Fruit fly (Drosophila melanogaster) whole organism, adult: Measurements from ENCODE around the gene CG14618.
A peak's percentile ranks its signal among the peaks of the same experiment; 100 is the strongest.

Experiments
- CG11617 ChIP-seq: fragments of 200-800 bp; sonication (Bioruptor generic); optimal IDR thresholded peaks from 2 replicates; lab custom pipeline; 2017; ENCODE audit warnings: mild to moderate bottlenecking, missing biosample characterization, missing genetic modification reagents, missing genetic modification characterization
- CG12768 ChIP-seq: fragments of 200-800 bp; sonication (Bioruptor generic); optimal IDR thresholded peaks from 2 replicates; lab custom pipeline; 2017; ENCODE audit warnings: missing biosample characterization, missing genetic modification characterization, mild to moderate bottlenecking, moderate library complexity, missing genetic modification reagents
- CG14711 ChIP-seq: fragments of 200-800 bp; sonication (Bioruptor generic); optimal IDR thresholded peaks from 2 replicates; lab custom pipeline; 2018; ENCODE audit warnings: missing biosample characterization, mild to moderate bottlenecking, missing genetic modification characterization, moderate library complexity
- CG1620 ChIP-seq: fragments of 200-800 bp; sonication (Bioruptor generic); optimal IDR thresholded peaks from 2 replicates; lab custom pipeline; 2016; ENCODE audit warnings: missing biosample characterization, missing genetic modification characterization
- CG33017 ChIP-seq: fragments of 200-800 bp; sonication (Bioruptor generic); optimal IDR thresholded peaks from 2 replicates; lab custom pipeline; 2018; ENCODE audit warnings: missing biosample characterization, mild to moderate bottlenecking, missing genetic modification characterization, moderate library complexity
- CG5204 ChIP-seq: fragments of 200-800 bp; sonication (Bioruptor generic); optimal IDR thresholded peaks from 2 replicates; lab custom pipeline; 2016; ENCODE audit warnings: missing biosample characterization, missing genetic modification characterization
- CG7045 ChIP-seq: fragments of 200-800 bp; sonication (Bioruptor generic); optimal IDR thresholded peaks from 2 replicates; lab custom pipeline; 2017; ENCODE audit warnings: missing biosample characterization, mild to moderate bottlenecking, missing genetic modification characterization
- CG7101 ChIP-seq: fragments of 200-800 bp; sonication (Bioruptor generic); optimal IDR thresholded peaks from 2 replicates; lab custom pipeline; 2018; ENCODE audit warnings: missing biosample characterization, mild to moderate bottlenecking, missing genetic modification characterization, moderate library complexity
- Clk ChIP-seq: fragments of 200-800 bp; sonication (Bioruptor generic); optimal IDR thresholded peaks from 2 replicates; lab custom pipeline; 2017; ENCODE audit warnings: missing biosample characterization, missing genetic modification characterization
- Crg-1 ChIP-seq: fragments of 200-800 bp; sonication (Bioruptor generic); optimal IDR thresholded peaks from 2 replicates; lab custom pipeline; 2016; ENCODE audit warnings: missing biosample characterization, missing genetic modification characterization
- Hr96 ChIP-seq: fragments of 200-800 bp; sonication (Bioruptor generic); optimal IDR thresholded peaks from 2 replicates; lab custom pipeline; 2016; ENCODE audit warnings: missing biosample characterization, missing genetic modification characterization
- Mnt ChIP-seq: fragments of 200-800 bp; sonication (Bioruptor generic); optimal IDR thresholded peaks from 2 replicates; lab custom pipeline; 2016; ENCODE audit warnings: missing biosample characterization, mild to moderate bottlenecking, missing genetic modification characterization
- bab1 ChIP-seq: fragments of 200-800 bp; sonication (Bioruptor generic); optimal IDR thresholded peaks from 3 replicates; lab custom pipeline; 2019; ENCODE audit warnings: missing biosample characterization, mild to moderate bottlenecking, missing genetic modification characterization, moderate library complexity
- cic ChIP-seq: fragments of 200-800 bp; sonication (Bioruptor generic); optimal IDR thresholded peaks from 2 replicates; lab custom pipeline; 2017; ENCODE audit warnings: missing biosample characterization, mild to moderate bottlenecking, missing genetic modification characterization, moderate library complexity
- cnc ChIP-seq, 2 experiments: fragments of >200 bp; optimal IDR thresholded peaks; 2 replicates each; lab custom pipeline; 2017
- kay ChIP-seq: fragments of 200-800 bp; sonication (Bioruptor generic); peaks from one replicate; lab custom pipeline; 2016; ENCODE audit warnings: missing biosample characterization, missing genetic modification characterization, borderline replicate concordance
- ovo ChIP-seq: fragments of 200-800 bp; sonication (Bioruptor generic); optimal IDR thresholded peaks from 2 replicates; lab custom pipeline; 2016; ENCODE audit warnings: missing biosample characterization, missing genetic modification characterization
- pad ChIP-seq: fragments of 200-800 bp; sonication (Bioruptor generic); optimal IDR thresholded peaks from 3 replicates; lab custom pipeline; 2017; ENCODE audit warnings: missing biosample characterization, missing genetic modification characterization, mild to moderate bottlenecking, moderate library complexity, missing genetic modification reagents
- tj ChIP-seq: fragments of 200-800 bp; sonication (Bioruptor generic); optimal IDR thresholded peaks from 3 replicates; lab custom pipeline; 2017; ENCODE audit warnings: missing biosample characterization, mild to moderate bottlenecking, missing genetic modification characterization, moderate library complexity
- toe ChIP-seq: fragments of 200-800 bp; sonication (Bioruptor generic); optimal IDR thresholded peaks from 2 replicates; lab custom pipeline; 2016; ENCODE audit warnings: missing biosample characterization, missing genetic modification characterization

The CG14618 gene

dm6 chrX:22487667-22488593 is 14.4 kb downstream of the CG14618 start:
- peak; percentile 89 for TF ChIP-seq kay (GFP tag; lab: Kevin White, UChicago)
- peak; percentile 11 for TF ChIP-seq cic
- TF ChIP-seq pad (GFP tag; lab: Kevin White, UChicago): no peak
- peak; percentile 27 for TF ChIP-seq tj
- TF ChIP-seq CG7101 (tag; lab: Kevin White, UChicago): peak; percentile 9
- TF ChIP-seq CG14711 (tag; lab: Kevin White, UChicago): peak; percentile 38
- no peak for TF ChIP-seq CG33017 (tag; lab: Kevin White, UChicago)

dm6 chrX:22490584-22490983 is 17.1 kb downstream of the CG14618 start:
- TF ChIP-seq cic (peak; percentile 72), Crg-1 (GFP tag; lab: Kevin White, UChicago) (no peak)

- TF ChIP-seq Mnt (GFP tag; lab: Kevin White, UChicago) (peak; percentile 6), cic (peak; percentile 12), Crg-1 (GFP tag; lab: Kevin White, UChicago) (no peak), CG7045 (GFP tag; lab: Kevin White, UChicago) (peak; percentile 16), CG12768 (GFP tag; lab: Kevin White, UChicago) (peak; percentile 5), tj (peak; percentile 64), pad (GFP tag; lab: Kevin White, UChicago) (peak; percentile 66), cnc (optimal IDR thresholded peaks at IDR 0.05; lab: Kevin White, UChicago) (no peak), ovo (GFP tag; lab: Kevin White, UChicago) (peak; percentile 92), bab1 (peak; percentile 44), toe (peak; percentile 19), kay (GFP tag; lab: Kevin White, UChicago) (no peak), CG7101 (tag; lab: Kevin White, UChicago) (peak; percentile 52), CG5204 (no peak), CG11617 (GFP tag; lab: Kevin White, UChicago) (peak; percentile 90), CG1620 (GFP tag; lab: Kevin White, UChicago) (no peak), CG33017 (tag; lab: Kevin White, UChicago) (peak; percentile 21)
These were observed 17.7 kb downstream of the CG14618 start for dm6 chrX:22491028-22491769.

dm6 chrX:22499557-22499956 is 26.1 kb downstream of the CG14618 start:
- TF ChIP-seq pad (GFP tag; lab: Kevin White, UChicago): no peak
- no peak for TF ChIP-seq CG1620 (GFP tag; lab: Kevin White, UChicago)
- TF ChIP-seq kay (GFP tag; lab: Kevin White, UChicago): no peak
- TF ChIP-seq CG5204: no peak
- no peak for TF ChIP-seq cic
- no peak for TF ChIP-seq CG7101 (tag; lab: Kevin White, UChicago)
- no peak for TF ChIP-seq CG11617 (GFP tag; lab: Kevin White, UChicago)
- no peak for TF ChIP-seq CG12768 (GFP tag; lab: Kevin White, UChicago)
- no peak for TF ChIP-seq Hr96 (GFP tag; lab: Kevin White, UChicago)
- no peak for TF ChIP-seq cnc (optimal IDR thresholded peaks at IDR 0.05; lab: Kevin White, UChicago)
- TF ChIP-seq Mnt (GFP tag; lab: Kevin White, UChicago): no peak
- TF ChIP-seq CG33017 (tag; lab: Kevin White, UChicago): no peak
- TF ChIP-seq CG14711 (tag; lab: Kevin White, UChicago): no peak
- no peak for TF ChIP-seq Crg-1 (GFP tag; lab: Kevin White, UChicago)
- TF ChIP-seq bab1: no peak
- no peak for TF ChIP-seq toe
- TF ChIP-seq Clk: no peak
- TF ChIP-seq CG7045 (GFP tag; lab: Kevin White, UChicago): no peak

dm6 chrX:22502225-22502624 is 28.7 kb downstream of the CG14618 start:
- no peak for TF ChIP-seq tj
- no peak for TF ChIP-seq bab1
- no peak for TF ChIP-seq pad (GFP tag; lab: Kevin White, UChicago)
- TF ChIP-seq cnc (optimal IDR thresholded peaks at IDR 0.05; lab: Kevin White, UChicago): no peak
- TF ChIP-seq CG7045 (GFP tag; lab: Kevin White, UChicago): no peak

dm6 chrX:22509085-22509484 is 35.6 kb downstream of the CG14618 start:
- no peak for TF ChIP-seq Mnt (GFP tag; lab: Kevin White, UChicago)
- no peak for TF ChIP-seq ovo (GFP tag; lab: Kevin White, UChicago)
- no peak for TF ChIP-seq pad (GFP tag; lab: Kevin White, UChicago)
- TF ChIP-seq CG11617 (GFP tag; lab: Kevin White, UChicago): no peak
- TF ChIP-seq CG5204: no peak
- TF ChIP-seq tj: no peak
- no peak for TF ChIP-seq kay (GFP tag; lab: Kevin White, UChicago)
- no peak for TF ChIP-seq cnc (optimal IDR thresholded peaks at IDR 0.05; lab: Kevin White, UChicago)
- TF ChIP-seq CG1620 (GFP tag; lab: Kevin White, UChicago): no peak
- no peak for TF ChIP-seq Crg-1 (GFP tag; lab: Kevin White, UChicago)
- TF ChIP-seq Hr96 (GFP tag; lab: Kevin White, UChicago): no peak
- TF ChIP-seq cic: no peak
- TF ChIP-seq CG14711 (tag; lab: Kevin White, UChicago): no peak
- no peak for TF ChIP-seq Clk
